Worm (Caenorhabditis elegans): ENCODE measurements around the gene abf-5.

DNA sequence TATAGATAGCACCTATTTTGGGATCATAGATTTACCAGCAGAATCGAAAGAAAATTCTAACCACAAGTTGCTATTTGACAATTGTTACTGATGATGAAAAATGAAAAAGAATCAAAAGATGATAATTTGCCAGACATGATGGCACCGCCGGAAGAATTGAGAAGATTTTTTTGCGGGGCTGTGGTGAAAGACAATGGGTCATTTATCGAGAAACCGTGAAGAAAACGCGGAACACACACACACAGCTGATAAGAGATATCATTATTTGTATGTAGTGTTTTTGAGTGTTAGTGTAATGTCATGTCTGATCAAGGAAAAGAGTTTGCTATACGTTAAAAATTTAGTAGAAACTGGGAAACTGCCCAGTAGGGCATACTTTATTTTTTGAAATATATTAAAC lies 42.2 kb downstream of the abf-5 start:
- no peak for TF ChIP-seq mxl-1 (tag; optimal IDR thresholded peaks at IDR 0.05)
- TF ChIP-seq lin-54 (GFP tag; optimal IDR thresholded peaks at IDR 0.05) = no peak
- TF ChIP-seq sptf-2 (GFP tag; optimal IDR thresholded peaks at IDR 0.05) = no peak

Data from whole organism, young adult.